Worm (Caenorhabditis elegans) whole organism, L4 larva: Measurements from ENCODE around the gene T06E6.15.

Experiments used
- F26F4.8 ChIP-seq: fragments of 200-800 bp; sonication (Bioruptor generic); conservative IDR thresholded peaks from 2 replicates; pipeline ENCODE4 v1.3.6; 2022; ENCODE audit warnings: missing genetic modification characterization, missing compliant biosample characterization
- T20F7.1 ChIP-seq: fragments of 200-800 bp; sonication (Bioruptor generic); optimal IDR thresholded peaks from 2 replicates; lab custom pipeline; 2018; ENCODE audit warnings: mild to moderate bottlenecking, missing genetic modification characterization, missing compliant biosample characterization
- Y105C5A.15 ChIP-seq: fragments of 200-800 bp; sonication (Bioruptor generic); IDR thresholded peaks from 2 replicates; pipeline ENCODE4 v1.3.6; 2022; ENCODE audit warnings: missing genetic modification characterization, missing compliant biosample characterization
- Y75B8A.6 ChIP-seq: fragments of 200-800 bp; sonication (Bioruptor generic); IDR thresholded peaks from 2 replicates; pipeline ENCODE4 v1.3.6; 2022; ENCODE audit warnings: missing genetic modification reagents, missing genetic modification characterization, missing compliant biosample characterization
- ZK337.2 ChIP-seq: fragments of 200-800 bp; sonication (Bioruptor generic); IDR thresholded peaks from 2 replicates; pipeline ENCODE4 v1.3.6; 2022; ENCODE audit warnings: missing genetic modification reagents, missing genetic modification characterization, missing compliant biosample characterization
- aha-1 ChIP-seq: fragments of 150-350 bp; peaks from one replicate; lab custom pipeline; 2014; ENCODE audit warnings: missing biosample characterization, missing genetic modification characterization
- ceh-28 ChIP-seq: fragments of 150-350 bp; optimal IDR thresholded peaks from 2 replicates; lab custom pipeline; 2014; ENCODE audit warnings: missing biosample characterization, missing genetic modification reagents, missing genetic modification characterization
- ceh-62 ChIP-seq: sonication (generic microtip); optimal IDR thresholded peaks from 2 replicates; lab custom pipeline; 2017; ENCODE audit warnings: missing biosample characterization, missing genetic modification characterization
- daf-16 ChIP-seq, 3 experiments: sonication (generic microtip); optimal IDR thresholded peaks; 2 replicates each; lab custom pipeline; 2016 to 2017; ENCODE audit warnings: missing genetic modification characterization in 3 of 3, missing genetic modification reagents in 3 of 3, mild to moderate bottlenecking in 2 of 3, missing compliant biosample characterization in 2 of 3, missing biosample characterization in 1 of 3, moderate library complexity in 1 of 3
- daf-8 ChIP-seq: fragments of 200-800 bp; sonication (Bioruptor generic); IDR thresholded peaks from 2 replicates; pipeline ENCODE4 v1.3.6; 2022; ENCODE audit warnings: missing genetic modification characterization, missing compliant biosample characterization
- duxl-1 ChIP-seq: sonication (generic microtip); optimal IDR thresholded peaks from 2 replicates; lab custom pipeline; 2016; ENCODE audit warnings: mild to moderate bottlenecking, missing genetic modification characterization, moderate library complexity, missing compliant biosample characterization; ENCODE audit not compliant: poor library complexity
- dve-1 ChIP-seq: sonication (generic microtip); optimal IDR thresholded peaks from 2 replicates; lab custom pipeline; 2017; ENCODE audit warnings: antibody characterized with exemption, mild to moderate bottlenecking, missing genetic modification characterization, missing compliant biosample characterization; ENCODE audit not compliant: insufficient read depth
- lin-13 ChIP-seq: fragments of 150-350 bp; optimal IDR thresholded peaks from 2 replicates; lab custom pipeline; 2014; ENCODE audit warnings: missing biosample characterization, missing genetic modification reagents, missing genetic modification characterization
- lin-15B ChIP-seq: fragments of 150-350 bp; sonication (generic microtip); optimal IDR thresholded peaks from 3 replicates; lab custom pipeline; 2014; ENCODE audit warnings: missing biosample characterization, missing genetic modification characterization
- lin-39 ChIP-seq: fragments of 150-350 bp; optimal IDR thresholded peaks from 2 replicates; lab custom pipeline; 2014; ENCODE audit warnings: missing biosample characterization, missing genetic modification reagents, missing genetic modification characterization
- nhr-102 ChIP-seq: sonication (generic microtip); optimal IDR thresholded peaks from 2 replicates; lab custom pipeline; 2016; ENCODE audit warnings: mild to moderate bottlenecking, missing genetic modification characterization, moderate library complexity, missing compliant biosample characterization
- nhr-11 ChIP-seq: fragments of 150-350 bp; optimal IDR thresholded peaks from 2 replicates; lab custom pipeline; 2014; ENCODE audit warnings: missing biosample characterization, missing genetic modification characterization
- nhr-28 ChIP-seq: fragments of 150-350 bp; optimal IDR thresholded peaks from 2 replicates; lab custom pipeline; 2014; ENCODE audit warnings: missing biosample characterization, missing genetic modification characterization
- nhr-41 ChIP-seq: fragments of 200-800 bp; sonication (Bioruptor generic); IDR thresholded peaks from 2 replicates; pipeline ENCODE4 v1.3.6; 2022; ENCODE audit warnings: missing genetic modification reagents, missing genetic modification characterization, missing compliant biosample characterization
- nhr-48 ChIP-seq: sonication (generic microtip); optimal IDR thresholded peaks from 2 replicates; lab custom pipeline; 2016; ENCODE audit warnings: mild to moderate bottlenecking, missing genetic modification characterization, missing compliant biosample characterization
- pqm-1 ChIP-seq: sonication (generic microtip); optimal IDR thresholded peaks from 2 replicates; lab custom pipeline; 2017; ENCODE audit warnings: missing biosample characterization, missing genetic modification characterization
- rbr-2 ChIP-seq: sonication (generic microtip); optimal IDR thresholded peaks from 2 replicates; lab custom pipeline; 2016; ENCODE audit warnings: missing genotype, missing genetic modification characterization, missing compliant biosample characterization
- snpc-1.2 ChIP-seq: fragments of 200-800 bp; sonication (Bioruptor generic); IDR thresholded peaks from 2 replicates; pipeline ENCODE4 v1.3.6; 2022; ENCODE audit warnings: missing genetic modification reagents, missing genetic modification characterization, missing compliant biosample characterization
- spr-3 ChIP-seq: fragments of 200-800 bp; sonication (Bioruptor generic); optimal IDR thresholded peaks from 2 replicates; lab custom pipeline; 2018; ENCODE audit warnings: mild to moderate bottlenecking, missing genetic modification characterization, missing compliant biosample characterization
- tag-97 ChIP-seq: fragments of 200-800 bp; sonication (Bioruptor generic); IDR thresholded peaks from 2 replicates; pipeline ENCODE4 v1.3.6; 2022; ENCODE audit warnings: missing genetic modification characterization, missing compliant biosample characterization
- unc-62 ChIP-seq, 3 experiments: fragments of 150-350 bp in 1 of 3; sonication (generic microtip); optimal IDR thresholded peaks in 2 of 3; peaks in 1 of 3; 1 replicate in 1 of 3; 2 replicates in 2 of 3; lab custom pipeline; 2014 to 2017; ENCODE audit warnings: missing biosample characterization in 3 of 3, missing genetic modification characterization in 3 of 3, missing genetic modification reagents in 3 of 3, missing genotype in 1 of 3
- ztf-7 ChIP-seq: fragments of 150-350 bp; optimal IDR thresholded peaks from 2 replicates; lab custom pipeline; 2014; ENCODE audit warnings: missing biosample characterization, missing genetic modification characterization

The T06E6.15 gene

ce11 chrV:15432457-15432856 lies 32.9 kb upstream of the T06E6.15 start, which contains the start of gene T26H5.8:
Gene T26H5.8, minus strand, starts transcription at chrV:15432726.
- TF ChIP-seq ceh-62 (tag; lab: Kevin White, UChicago) (no peak), pqm-1 (tag; lab: Kevin White, UChicago) (peak; percentile 92), nhr-28 (peak; percentile 80), dve-1 (peak; percentile 26), daf-16 (GFP tag; optimal IDR thresholded peaks at IDR 0.05; lab: Kevin White, UChicago) (no peak), daf-16 (tag; optimal IDR thresholded peaks at IDR 0.05; lab: Kevin White, UChicago) (peak; percentile 97), spr-3 (GFP tag; lab: Kevin White, UChicago) (no peak), aha-1 (tag; lab: Kevin White, UChicago) (peak; percentile 17)

ce11 chrV:15431322-15432052 lies 31.9 kb upstream of the T06E6.15 start:
- TF ChIP-seq ZK337.2 (GFP tag; lab: Robert Waterston, UW) (0 out of 2 replicates have a peak, but pooled peaks have one; percentile 35), lin-39 (tag; lab: Kevin White, UChicago) (peak; percentile 33), ztf-7 (tag; lab: Kevin White, UChicago) (no peak), tag-97 (0 out of 2 replicates have a peak, but pooled peaks have one; percentile 35), Y75B8A.6 (GFP tag; lab: Robert Waterston, UW) (peak; percentile 63; the same call in 1 of the 2 replicates), unc-62 (GFP tag; optimal IDR thresholded peaks at IDR 0.05 in 1 of 2; lab: Kevin White, UChicago) (peak in 1 of 2 experiments; percentile 63), unc-62 (tag; optimal IDR thresholded peaks at IDR 0.05; lab: Kevin White, UChicago) (no peak), nhr-41 (GFP tag; lab: Robert Waterston, UW) (no peak)

ce11 chrV:15429125-15429524 lies 29.5 kb upstream of the T06E6.15 start:
- peak; percentile 74; the same call in 1 of the 2 replicates for TF ChIP-seq F26F4.8 (GFP tag; lab: Robert Waterston, UW)
- TF ChIP-seq Y105C5A.15 (GFP tag; lab: Robert Waterston, UW): peak; percentile 40; the same call in 1 of the 2 replicates
- TF ChIP-seq nhr-41 (GFP tag; lab: Robert Waterston, UW): peak; percentile 69; the same call in 1 of the 2 replicates

- TF ChIP-seq lin-15B (tag; lab: Kevin White, UChicago) (no peak), duxl-1 (tag; lab: Kevin White, UChicago) (no peak), T20F7.1 (peak; percentile 31), nhr-102 (tag; lab: Kevin White, UChicago) (no peak), daf-16 (GFP tag; optimal IDR thresholded peaks at IDR 0.05; lab: Kevin White, UChicago) (no peak), daf-16 (tag; optimal IDR thresholded peaks at IDR 0.05; lab: Kevin White, UChicago) (peak; percentile 23), dve-1 (peak; percentile 41)
Observed at ce11 chrV:15426944-15427343, 27.4 kb upstream of the T06E6.15 start, which contains the start of gene fbxa-209. Gene fbxa-209, minus strand, starts transcription at chrV:15427044.

- peak; percentile 6 for TF ChIP-seq nhr-28
- no peak for TF ChIP-seq rbr-2
- TF ChIP-seq nhr-41 (GFP tag; lab: Robert Waterston, UW): no peak
- no peak for TF ChIP-seq Y105C5A.15 (GFP tag; lab: Robert Waterston, UW)
- no peak for TF ChIP-seq nhr-48
- TF ChIP-seq dve-1: peak; percentile 32
- no peak for TF ChIP-seq daf-16 (GFP tag; optimal IDR thresholded peaks at IDR 0.05; lab: Kevin White, UChicago)
- peak; percentile 30 for TF ChIP-seq daf-16 (tag; optimal IDR thresholded peaks at IDR 0.05; lab: Kevin White, UChicago)
- TF ChIP-seq snpc-1.2 (GFP tag; lab: Robert Waterston, UW): no peak
- no peak for TF ChIP-seq lin-13 (GFP tag; lab: Kevin White, UChicago)
- no peak for TF ChIP-seq ceh-28
- no peak for TF ChIP-seq daf-8 (GFP tag; lab: Robert Waterston, UW)
- no peak for TF ChIP-seq nhr-11 (tag; lab: Kevin White, UChicago)
- peak; percentile 65 for TF ChIP-seq pqm-1 (tag; lab: Kevin White, UChicago)
Observed at ce11 chrV:15425368-15426091, 25.9 kb upstream of the T06E6.15 start, which contains the start of gene Y36E3A.2. Gene Y36E3A.2, plus strand, starts transcription at chrV:15426041.
